Fruit fly (Drosophila melanogaster) whole organism, embryonic: ENCODE results near the gene CG9150.

Source experiments
- Atf-2 ChIP-seq: fragments of 200-800 bp; sonication (Bioruptor generic); optimal IDR thresholded peaks from 2 replicates; lab custom pipeline; 2016; ENCODE audit warnings: missing biosample characterization, missing genetic modification characterization
- Atf3 ChIP-seq: fragments of 200-800 bp; sonication (Bioruptor generic); optimal IDR thresholded peaks from 3 replicates; lab custom pipeline; 2016; ENCODE audit warnings: missing biosample characterization, missing genetic modification characterization
- Blimp-1 ChIP-seq: fragments of 200-800 bp; sonication (Bioruptor generic); optimal IDR thresholded peaks from 3 replicates; lab custom pipeline; 2018; ENCODE audit warnings: missing biosample characterization, missing genetic modification characterization, mild to moderate bottlenecking, moderate library complexity, missing genetic modification reagents
- C15 ChIP-seq: fragments of 200-800 bp; sonication (Bioruptor generic); IDR thresholded peaks from 3 replicates; pipeline ENCODE4 v1.3.6; 2022; ENCODE audit warnings: missing biosample characterization, missing genetic modification characterization
- CG10366 ChIP-seq: fragments of 200-800 bp; sonication (Bioruptor generic); IDR thresholded peaks from 2 replicates; pipeline ENCODE4 v1.3.6; 2022; ENCODE audit warnings: missing biosample characterization, missing genetic modification characterization
- CG10431 ChIP-seq: fragments of 200-800 bp; sonication (Bioruptor generic); optimal IDR thresholded peaks from 3 replicates; lab custom pipeline; 2018; ENCODE audit warnings: missing biosample characterization, mild to moderate bottlenecking, missing genetic modification characterization
- CG11723 ChIP-seq: fragments of 200-800 bp; sonication (Bioruptor generic); optimal IDR thresholded peaks from 2 replicates; lab custom pipeline; 2017; ENCODE audit warnings: missing biosample characterization, mild to moderate bottlenecking, missing genetic modification characterization
- CG12299 ChIP-seq: fragments of 200-800 bp; sonication (Bioruptor generic); optimal IDR thresholded peaks from 2 replicates; lab custom pipeline; 2018; ENCODE audit warnings: missing biosample characterization, mild to moderate bottlenecking, missing genetic modification characterization
- CG12391 ChIP-seq: fragments of 200-800 bp; sonication (Bioruptor generic); optimal IDR thresholded peaks from 3 replicates; lab custom pipeline; 2018; ENCODE audit warnings: missing biosample characterization, mild to moderate bottlenecking, missing genetic modification characterization, moderate library complexity
- CG16815 ChIP-seq: fragments of 200-800 bp; sonication (Bioruptor generic); optimal IDR thresholded peaks from 3 replicates; lab custom pipeline; 2017; ENCODE audit warnings: missing biosample characterization, mild to moderate bottlenecking, missing genetic modification characterization
- CG18011 ChIP-seq: fragments of 200-800 bp; sonication (Bioruptor generic); optimal IDR thresholded peaks from 2 replicates; lab custom pipeline; 2017; ENCODE audit warnings: missing biosample characterization, missing genetic modification characterization, mild to moderate bottlenecking, moderate library complexity, missing genotype
- CG2120 ChIP-seq: fragments of 200-800 bp; sonication (Bioruptor generic); optimal IDR thresholded peaks from 3 replicates; lab custom pipeline; 2016; ENCODE audit warnings: missing biosample characterization, missing genetic modification characterization
- CG2875 ChIP-seq: fragments of 200-800 bp; sonication (Bioruptor generic); optimal IDR thresholded peaks from 2 replicates; lab custom pipeline; 2017; ENCODE audit warnings: missing biosample characterization, mild to moderate bottlenecking, missing genetic modification characterization, missing genetic modification reagents
- CG4404 ChIP-seq: fragments of 200-800 bp; sonication (Bioruptor generic); IDR thresholded peaks from 2 replicates; pipeline ENCODE4 v1.3.6; 2022; ENCODE audit warnings: missing biosample characterization, missing genetic modification characterization
- CG4820 ChIP-seq: fragments of 200-800 bp; sonication (Bioruptor generic); optimal IDR thresholded peaks from 3 replicates; lab custom pipeline; 2016; ENCODE audit warnings: missing biosample characterization, missing genetic modification characterization
- CG7839 ChIP-seq: fragments of 200-800 bp; sonication (Bioruptor generic); optimal IDR thresholded peaks from 3 replicates; lab custom pipeline; 2018; ENCODE audit warnings: missing biosample characterization, mild to moderate bottlenecking, missing genetic modification characterization, moderate library complexity
- CG7928 ChIP-seq: fragments of 200-800 bp; sonication (Bioruptor generic); optimal IDR thresholded peaks from 2 replicates; lab custom pipeline; 2017; ENCODE audit warnings: missing biosample characterization, mild to moderate bottlenecking, missing genetic modification characterization
- CG8388 ChIP-seq: fragments of 200-800 bp; sonication (Bioruptor generic); optimal IDR thresholded peaks from 2 replicates; lab custom pipeline; 2019; ENCODE audit warnings: missing biosample characterization, mild to moderate bottlenecking, missing genetic modification characterization, moderate library complexity
- CG8765 ChIP-seq: fragments of 200-800 bp; sonication (Bioruptor generic); IDR thresholded peaks from 2 replicates; pipeline ENCODE4 v1.3.6; 2022; ENCODE audit warnings: missing biosample characterization, missing genetic modification characterization
- CG9876 ChIP-seq: fragments of 200-800 bp; sonication (Bioruptor generic); optimal IDR thresholded peaks from 2 replicates; lab custom pipeline; 2016; ENCODE audit warnings: missing biosample characterization, missing genetic modification characterization
- D ChIP-seq, 2 experiments: fragments of 200-800 bp in 1 of 2; fragments of >200 bp in 1 of 2; sonication (Bioruptor generic) in 1 of 2; optimal IDR thresholded peaks; 2 replicates in 1 of 2; 3 replicates in 1 of 2; lab custom pipeline; 2017; ENCODE audit warnings: mild to moderate bottlenecking in 1 of 2, missing biosample characterization in 1 of 2, missing genetic modification characterization in 1 of 2, missing genetic modification reagents in 1 of 2
- Dll ChIP-seq: fragments of 200-800 bp; sonication (Bioruptor generic); IDR thresholded peaks from 4 replicates; pipeline ENCODE4 v1.3.6; 2022; ENCODE audit warnings: missing biosample characterization, missing genetic modification characterization; ENCODE audit not compliant: partially characterized antibody
- Ets65A ChIP-seq: fragments of 200-800 bp; sonication (Bioruptor generic); peaks from one replicate; lab custom pipeline; 2016; ENCODE audit warnings: missing biosample characterization, missing genetic modification characterization
- Ets97D ChIP-seq: fragments of 200-800 bp; sonication (Bioruptor generic); optimal IDR thresholded peaks from 3 replicates; lab custom pipeline; 2016; ENCODE audit warnings: missing biosample characterization, missing genetic modification characterization
- Gug ChIP-seq: fragments of 200-800 bp; sonication (Bioruptor generic); IDR thresholded peaks from 4 replicates; pipeline ENCODE4 v1.3.6; 2022; ENCODE audit warnings: missing biosample characterization, missing genetic modification characterization
- Hand ChIP-seq: fragments of 200-800 bp; sonication (Bioruptor generic); optimal IDR thresholded peaks from 2 replicates; lab custom pipeline; 2017; ENCODE audit warnings: mild to moderate bottlenecking, missing biosample characterization, missing genetic modification reagents, missing genetic modification characterization
- MESR4 ChIP-seq: fragments of 200-800 bp; sonication (Bioruptor generic); optimal IDR thresholded peaks from 2 replicates; lab custom pipeline; 2018; ENCODE audit warnings: missing biosample characterization, mild to moderate bottlenecking, missing genetic modification characterization, moderate library complexity
- Meics ChIP-seq: fragments of 200-800 bp; sonication (Bioruptor generic); optimal IDR thresholded peaks from 2 replicates; lab custom pipeline; 2017; ENCODE audit warnings: missing biosample characterization, mild to moderate bottlenecking, missing genetic modification characterization
- Mrtf ChIP-seq: fragments of 200-800 bp; sonication (Bioruptor generic); IDR thresholded peaks from 3 replicates; pipeline ENCODE4 v1.3.6; 2022; ENCODE audit warnings: missing biosample characterization, missing genetic modification characterization
- NC2α ChIP-seq: fragments of 200-800 bp; sonication (Bioruptor generic); optimal IDR thresholded peaks from 2 replicates; lab custom pipeline; 2016; ENCODE audit warnings: missing biosample characterization, missing genetic modification characterization
- Ssrp ChIP-seq: fragments of 200-800 bp; sonication (Bioruptor generic); optimal IDR thresholded peaks from 2 replicates; lab custom pipeline; 2018; ENCODE audit warnings: missing biosample characterization, mild to moderate bottlenecking, missing genetic modification characterization, moderate library complexity
- ato ChIP-seq: fragments of 200-800 bp; sonication (Bioruptor generic); IDR thresholded peaks from 2 replicates; pipeline ENCODE4 v1.3.6; 2022; ENCODE audit warnings: missing biosample characterization, missing genetic modification characterization; ENCODE audit not compliant: partially characterized antibody
- btn ChIP-seq: fragments of 200-800 bp; sonication (Bioruptor generic); optimal IDR thresholded peaks from 2 replicates; lab custom pipeline; 2016; ENCODE audit warnings: missing biosample characterization, missing genetic modification characterization
- caup ChIP-seq: fragments of 200-800 bp; sonication (Bioruptor generic); optimal IDR thresholded peaks from 3 replicates; lab custom pipeline; 2017; ENCODE audit warnings: missing biosample characterization, mild to moderate bottlenecking, missing genetic modification characterization, moderate library complexity; ENCODE audit not compliant: severe bottlenecking
- crol ChIP-seq: fragments of 200-800 bp; sonication (Bioruptor generic); IDR thresholded peaks from 2 replicates; pipeline ENCODE4 v1.3.6; 2022; ENCODE audit warnings: missing biosample characterization, missing genetic modification characterization
- danr ChIP-seq: fragments of 200-800 bp; sonication (Bioruptor generic); IDR thresholded peaks from 2 replicates; pipeline ENCODE4 v1.3.6; 2022; ENCODE audit warnings: missing biosample characterization, missing genetic modification characterization
- disco-r ChIP-seq: fragments of 200-800 bp; sonication (Bioruptor generic); optimal IDR thresholded peaks from 2 replicates; lab custom pipeline; 2016; ENCODE audit warnings: missing biosample characterization, missing genetic modification characterization
- fd102C ChIP-seq: fragments of 200-800 bp; sonication (Bioruptor generic); optimal IDR thresholded peaks from 2 replicates; lab custom pipeline; 2018; ENCODE audit warnings: missing biosample characterization, mild to moderate bottlenecking, missing genetic modification characterization, moderate library complexity
- fd96Cb ChIP-seq: fragments of 200-800 bp; sonication (Bioruptor generic); optimal IDR thresholded peaks from 2 replicates; lab custom pipeline; 2018; ENCODE audit warnings: missing biosample characterization, mild to moderate bottlenecking, missing genetic modification characterization, moderate library complexity
- hkb ChIP-seq, 2 experiments: fragments of 200-800 bp in 1 of 2; fragments of >200 bp in 1 of 2; sonication (Bioruptor generic) in 1 of 2; IDR thresholded peaks in 1 of 2; optimal IDR thresholded peaks in 1 of 2; 2 replicates each; pipeline versions ENCODE4 v1.3.6 to Lab custom; 2017 to 2022; ENCODE audit warnings: missing biosample characterization in 1 of 2, missing genetic modification characterization in 1 of 2
- insv ChIP-seq, 2 experiments: fragments of 200-800 bp; sonication (Bioruptor generic); optimal IDR thresholded peaks; 3 replicates each; lab custom pipeline; 2016 to 2018; ENCODE audit warnings: missing biosample characterization in 2 of 2, missing genetic modification characterization in 2 of 2
- jigr1 ChIP-seq: fragments of 200-800 bp; sonication (Bioruptor generic); IDR thresholded peaks from 3 replicates; pipeline ENCODE4 v1.3.6; 2022; ENCODE audit warnings: missing biosample characterization, missing genetic modification characterization
- jing ChIP-seq: fragments of 200-800 bp; sonication (Bioruptor generic); optimal IDR thresholded peaks from 2 replicates; lab custom pipeline; 2018; ENCODE audit warnings: missing biosample characterization, mild to moderate bottlenecking, missing genetic modification characterization
- knrl ChIP-seq: fragments of 200-800 bp; sonication (Bioruptor generic); IDR thresholded peaks from 3 replicates; pipeline ENCODE4 v1.3.6; 2022; ENCODE audit warnings: missing biosample characterization, missing genetic modification characterization; ENCODE audit not compliant: partially characterized antibody
- lmd ChIP-seq: fragments of 200-800 bp; sonication (Bioruptor generic); IDR thresholded peaks from 2 replicates; pipeline ENCODE4 v1.3.6; 2022; ENCODE audit warnings: missing biosample characterization, missing genetic modification characterization
- onecut ChIP-seq: fragments of 200-800 bp; sonication (Bioruptor generic); IDR thresholded peaks from 2 replicates; pipeline ENCODE4 v1.3.6; 2022; ENCODE audit warnings: missing biosample characterization, missing genetic modification characterization
- psq ChIP-seq: fragments of 200-800 bp; sonication (Bioruptor generic); optimal IDR thresholded peaks from 2 replicates; lab custom pipeline; 2017; ENCODE audit warnings: missing biosample characterization, missing genetic modification characterization
- ranshi ChIP-seq: fragments of 200-800 bp; sonication (Bioruptor generic); IDR thresholded peaks from 2 replicates; pipeline ENCODE4 v1.3.6; 2022; ENCODE audit warnings: missing biosample characterization, missing genetic modification characterization
- schlank ChIP-seq: fragments of 200-800 bp; sonication (Bioruptor generic); optimal IDR thresholded peaks from 2 replicates; lab custom pipeline; 2018; ENCODE audit warnings: missing biosample characterization, mild to moderate bottlenecking, missing genetic modification characterization
- wdn ChIP-seq: fragments of 200-800 bp; sonication (Bioruptor generic); IDR thresholded peaks from 2 replicates; pipeline ENCODE4 v1.3.6; 2022; ENCODE audit warnings: missing biosample characterization, missing genetic modification characterization
- zfh2 ChIP-seq: fragments of 200-800 bp; sonication (Bioruptor generic); optimal IDR thresholded peaks from 2 replicates; lab custom pipeline; 2016; ENCODE audit warnings: missing biosample characterization, missing genetic modification characterization

The CG9150 gene

dm6 chr2L:6050575-6050974 is 17.8 kb downstream of the CG9150 start, which contains the start of gene CG9135 (continued):
- TF ChIP-seq fd102C (no peak), CG7839 (tag; lab: Kevin White, UChicago) (no peak), Atf3 (GFP tag; lab: Kevin White, UChicago) (no peak), Ets65A (GFP tag; lab: Kevin White, UChicago) (peak; percentile 53), wdn (GFP tag; lab: Robert Waterston, UW) (no peak), Ets97D (GFP tag; lab: Kevin White, UChicago) (peak; percentile 10), CG9876 (no peak), knrl (GFP tag; lab: Robert Waterston, UW) (peak; percentile 98), hkb (optimal IDR thresholded peaks at IDR 0.05; lab: Kevin White, UChicago) (no peak), hkb (GFP tag; IDR thresholded peaks at IDR 0.05; lab: Robert Waterston, UW) (no peak), CG12299 (tag; lab: Kevin White, UChicago) (no peak), CG2875 (GFP tag; lab: Kevin White, UChicago) (no peak), CG10431 (no peak), CG10366 (no peak), crol (GFP tag; lab: Robert Waterston, UW) (no peak), zfh2 (GFP tag; lab: Kevin White, UChicago) (no peak), CG12391 (no peak), Blimp-1 (no peak), Gug (no peak; the same call in 3 of the 4 replicates), CG8388 (GFP tag; lab: Kevin White, UChicago) (no peak), CG18011 (GFP tag; lab: Kevin White, UChicago) (no peak), CG8765 (GFP tag; lab: Robert Waterston, UW) (no peak), CG11723 (GFP tag; lab: Kevin White, UChicago) (no peak), Mrtf (GFP tag; lab: Robert Waterston, UW) (no peak), Ssrp (tag; lab: Kevin White, UChicago) (no peak), C15 (GFP tag; lab: Robert Waterston, UW) (no peak), fd96Cb (tag; lab: Kevin White, UChicago) (no peak), CG4404 (GFP tag; lab: Robert Waterston, UW) (no peak), jing (GFP tag; lab: Kevin White, UChicago) (no peak), jigr1 (GFP tag; lab: Robert Waterston, UW) (no peak), lmd (GFP tag; lab: Robert Waterston, UW) (no peak), CG2120 (no peak), schlank (no peak), NC2α (no peak), btn (no peak), D (optimal IDR thresholded peaks at IDR 0.05; lab: Kevin White, UChicago) (no peak), D (GFP tag; optimal IDR thresholded peaks at IDR 0.05; lab: Kevin White, UChicago) (no peak), MESR4 (GFP tag; lab: Kevin White, UChicago) (peak; percentile 32), caup (GFP tag; lab: Kevin White, UChicago) (no peak), ato (GFP tag; lab: Robert Waterston, UW) (peak; percentile 99), Dll (GFP tag; lab: Robert Waterston, UW) (peak; percentile 96), CG16815 (GFP tag; lab: Kevin White, UChicago) (no peak), danr (GFP tag; lab: Robert Waterston, UW) (no peak), psq (GFP tag; lab: Kevin White, UChicago) (no peak), ranshi (GFP tag; lab: Robert Waterston, UW) (no peak), CG4820 (no peak), onecut (no peak), Atf-2 (no peak), insv (GFP tag; optimal IDR thresholded peaks at IDR 0.05; lab: Kevin White, UChicago) (no peak), Hand (no peak), Meics (GFP tag; lab: Kevin White, UChicago) (no peak), CG7928 (no peak), disco-r (no peak)
